Worm (Caenorhabditis elegans) whole organism, young adult: ENCODE data around the gene T26A5.2.

Experiments used
- B0035.1 ChIP-seq: sonication (generic microtip); optimal IDR thresholded peaks from 2 replicates; lab custom pipeline; 2016; ENCODE audit warnings: missing genetic modification characterization, mild to moderate bottlenecking, missing compliant biosample characterization, missing genotype, missing genetic modification reagents
- B0336.3 ChIP-seq: fragments of 200-800 bp; sonication (Bioruptor generic); IDR thresholded peaks from 2 replicates; pipeline ENCODE4 v1.3.6; 2022; ENCODE audit warnings: missing genetic modification characterization, missing compliant biosample characterization
- C17E4.6 ChIP-seq: fragments of 200-800 bp; sonication (Bioruptor generic); IDR thresholded peaks from 2 replicates; pipeline ENCODE4 v1.3.6; 2022; ENCODE audit warnings: missing genetic modification reagents, missing genetic modification characterization, missing compliant biosample characterization
- F37B4.10 ChIP-seq: fragments of 200-800 bp; sonication (Bioruptor generic); IDR thresholded peaks from 2 replicates; pipeline ENCODE4 v1.3.6; 2022; ENCODE audit warnings: missing genetic modification characterization, missing compliant biosample characterization
- F39B2.1 ChIP-seq: fragments of 200-800 bp; sonication (Bioruptor generic); IDR thresholded peaks from 2 replicates; pipeline ENCODE4 v1.3.6; 2022; ENCODE audit warnings: missing genetic modification reagents, missing genetic modification characterization, missing compliant biosample characterization
- K12H6.12 ChIP-seq: fragments of 200-800 bp; sonication (Bioruptor generic); optimal IDR thresholded peaks from 2 replicates; lab custom pipeline; 2018; ENCODE audit warnings: mild to moderate bottlenecking, missing genetic modification characterization, missing compliant biosample characterization
- Y53G8AR.9 ChIP-seq: fragments of 200-800 bp; sonication (Bioruptor generic); conservative IDR thresholded peaks from 2 replicates; pipeline ENCODE4 v1.3.6; 2022; ENCODE audit warnings: missing genetic modification reagents, missing genetic modification characterization, missing compliant biosample characterization
- Y67H2A.10 ChIP-seq: fragments of 200-800 bp; sonication (Bioruptor generic); conservative IDR thresholded peaks from 2 replicates; pipeline ENCODE4 v1.3.6; 2022; ENCODE audit warnings: missing genetic modification reagents, missing genetic modification characterization, missing compliant biosample characterization
- ama-1 ChIP-seq, 3 experiments: fragments of 150-350 bp in 1 of 3; sonication (generic microtip) in 2 of 3; optimal IDR thresholded peaks; 2 replicates each; lab custom pipeline; 2014 to 2018; ENCODE audit warnings: missing biosample characterization in 2 of 3, missing genetic modification characterization in 2 of 3, missing genetic modification reagents in 2 of 3
- aptf-2 ChIP-seq: fragments of 200-800 bp; sonication (Bioruptor generic); conservative IDR thresholded peaks from 2 replicates; pipeline ENCODE4 v1.3.6; 2022; ENCODE audit warnings: missing genetic modification reagents, missing genetic modification characterization, missing compliant biosample characterization
- ceh-27 ChIP-seq: fragments of 200-800 bp; sonication (Bioruptor generic); optimal IDR thresholded peaks from 2 replicates; lab custom pipeline; 2018; ENCODE audit warnings: mild to moderate bottlenecking, missing genetic modification characterization, moderate library complexity, missing compliant biosample characterization
- ceh-40 ChIP-seq: fragments of 200-800 bp; sonication (Bioruptor generic); IDR thresholded peaks from 2 replicates; pipeline ENCODE4 v1.3.6; 2022; ENCODE audit warnings: missing genetic modification characterization, missing compliant biosample characterization
- dpff-1 ChIP-seq: sonication (generic microtip); optimal IDR thresholded peaks from 2 replicates; lab custom pipeline; 2017; ENCODE audit warnings: mild to moderate bottlenecking, missing genetic modification characterization, missing compliant biosample characterization
- ekl-4 ChIP-seq: fragments of 200-800 bp; sonication (Bioruptor generic); IDR thresholded peaks from 2 replicates; pipeline ENCODE4 v1.3.6; 2022; ENCODE audit warnings: missing genetic modification reagents, missing genetic modification characterization, missing compliant biosample characterization
- ets-4 ChIP-seq: fragments of 200-800 bp; sonication (Bioruptor generic); optimal IDR thresholded peaks from 2 replicates; lab custom pipeline; 2018; ENCODE audit warnings: mild to moderate bottlenecking, missing genetic modification characterization, missing compliant biosample characterization
- gei-17 ChIP-seq: fragments of 200-800 bp; sonication (Bioruptor generic); optimal IDR thresholded peaks from 2 replicates; lab custom pipeline; 2018; ENCODE audit warnings: mild to moderate bottlenecking, missing genetic modification characterization, missing compliant biosample characterization
- hmg-20 ChIP-seq: fragments of 200-800 bp; sonication (Bioruptor generic); IDR thresholded peaks from 2 replicates; pipeline ENCODE4 v1.3.6; 2022; ENCODE audit warnings: missing genetic modification reagents, missing genetic modification characterization, missing compliant biosample characterization
- hrde-1 ChIP-seq: sonication (generic microtip); optimal IDR thresholded peaks from 2 replicates; lab custom pipeline; 2016; ENCODE audit warnings: missing genetic modification characterization, mild to moderate bottlenecking, missing compliant biosample characterization, moderate library complexity, missing genotype, missing genetic modification reagents, borderline replicate concordance
- hsf-1 ChIP-seq: fragments of 200-800 bp; sonication (Bioruptor generic); IDR thresholded peaks from 2 replicates; pipeline ENCODE4 v1.3.6; 2022; ENCODE audit warnings: missing genetic modification reagents, missing genetic modification characterization, missing compliant biosample characterization
- lag-1 ChIP-seq: fragments of 200-800 bp; sonication (Bioruptor generic); IDR thresholded peaks from 2 replicates; pipeline ENCODE4 v1.3.6; 2022; ENCODE audit warnings: missing genetic modification reagents, missing genetic modification characterization, missing compliant biosample characterization
- lin-26 ChIP-seq: fragments of 200-800 bp; sonication (Bioruptor generic); IDR thresholded peaks from 2 replicates; pipeline ENCODE4 v1.3.6; 2022; ENCODE audit warnings: missing genetic modification reagents, missing genetic modification characterization, missing compliant biosample characterization
- lin-35 ChIP-seq, 3 experiments: fragments of 150-350 bp in 2 of 3; sonication (generic microtip) in 1 of 3; optimal IDR thresholded peaks; 2 replicates each; lab custom pipeline; 2014 to 2018; ENCODE audit warnings: missing biosample characterization in 3 of 3, missing genetic modification characterization in 3 of 3, missing genetic modification reagents in 3 of 3
- lin-40 ChIP-seq: sonication (generic microtip); optimal IDR thresholded peaks from 2 replicates; lab custom pipeline; 2016; ENCODE audit warnings: missing genetic modification characterization, mild to moderate bottlenecking, missing compliant biosample characterization, missing genotype, missing genetic modification reagents
- lir-1 ChIP-seq: fragments of 200-800 bp; sonication (Bioruptor generic); conservative IDR thresholded peaks from 2 replicates; pipeline ENCODE4 v1.3.6; 2022; ENCODE audit warnings: missing genetic modification reagents, missing genetic modification characterization, missing compliant biosample characterization
- madf-3 ChIP-seq: fragments of 200-800 bp; sonication (Bioruptor generic); IDR thresholded peaks from 2 replicates; pipeline ENCODE4 v1.3.6; 2022; ENCODE audit warnings: missing genetic modification reagents, missing genetic modification characterization, missing compliant biosample characterization
- madf-8 ChIP-seq: fragments of 200-800 bp; sonication (Bioruptor generic); conservative IDR thresholded peaks from 2 replicates; pipeline ENCODE4 v1.3.6; 2022; ENCODE audit warnings: missing genetic modification reagents, missing genetic modification characterization, missing compliant biosample characterization
- mcd-1 ChIP-seq: fragments of 200-800 bp; sonication (Bioruptor generic); IDR thresholded peaks from 2 replicates; pipeline ENCODE4 v1.3.6; 2022; ENCODE audit warnings: missing genetic modification reagents, missing genetic modification characterization, missing compliant biosample characterization
- mel-28 ChIP-seq: sonication (generic microtip); optimal IDR thresholded peaks from 2 replicates; lab custom pipeline; 2016; ENCODE audit warnings: borderline replicate concordance, mild to moderate bottlenecking, missing genetic modification characterization, missing compliant biosample characterization
- mxl-1 ChIP-seq: sonication (generic microtip); optimal IDR thresholded peaks from 2 replicates; lab custom pipeline; 2016; ENCODE audit warnings: missing genetic modification characterization, missing compliant biosample characterization
- nfyb-1 ChIP-seq: fragments of 200-800 bp; sonication (Bioruptor generic); IDR thresholded peaks from 2 replicates; pipeline ENCODE4 v1.3.6; 2022; ENCODE audit warnings: missing genetic modification reagents, missing genetic modification characterization, missing compliant biosample characterization
- nhr-120 ChIP-seq: fragments of 200-800 bp; sonication (Bioruptor generic); IDR thresholded peaks from 2 replicates; pipeline ENCODE4 v1.3.6; 2022; ENCODE audit warnings: missing genetic modification characterization, missing compliant biosample characterization
- nhr-80 ChIP-seq: sonication (generic microtip); optimal IDR thresholded peaks from 2 replicates; lab custom pipeline; 2016; ENCODE audit warnings: missing genetic modification characterization, missing compliant biosample characterization
- nhr-90 ChIP-seq: sonication (generic microtip); optimal IDR thresholded peaks from 2 replicates; lab custom pipeline; 2016; ENCODE audit warnings: missing genotype, mild to moderate bottlenecking, missing genetic modification characterization, missing compliant biosample characterization
- pbrm-1 ChIP-seq: fragments of 200-800 bp; sonication (Bioruptor generic); IDR thresholded peaks from 2 replicates; pipeline ENCODE4 v1.3.6; 2022; ENCODE audit warnings: missing genetic modification reagents, missing genetic modification characterization, missing compliant biosample characterization
- sea-2 ChIP-seq: fragments of 200-800 bp; sonication (Bioruptor generic); IDR thresholded peaks from 2 replicates; pipeline ENCODE4 v1.3.6; 2022; ENCODE audit warnings: missing genetic modification characterization, missing compliant biosample characterization
- snpc-1.3 ChIP-seq: sonication (generic microtip); optimal IDR thresholded peaks from 2 replicates; lab custom pipeline; 2017; ENCODE audit warnings: missing genetic modification characterization, mild to moderate bottlenecking, missing compliant biosample characterization, antibody characterized with exemption, moderate library complexity, missing genotype, missing genetic modification reagents; ENCODE audit not compliant: insufficient read depth
- somi-1 ChIP-seq: fragments of 200-800 bp; sonication (Bioruptor generic); optimal IDR thresholded peaks from 2 replicates; lab custom pipeline; 2018; ENCODE audit warnings: mild to moderate bottlenecking, missing genetic modification characterization, missing compliant biosample characterization
- unc-130 ChIP-seq: sonication (generic microtip); optimal IDR thresholded peaks from 2 replicates; lab custom pipeline; 2016; ENCODE audit warnings: missing genetic modification reagents, missing genetic modification characterization, missing compliant biosample characterization
- zfh-2 ChIP-seq: fragments of 200-800 bp; sonication (Bioruptor generic); conservative IDR thresholded peaks from 2 replicates; pipeline ENCODE4 v1.3.6; 2022; ENCODE audit warnings: missing genetic modification reagents, missing genetic modification characterization, missing compliant biosample characterization
- ztf-26 ChIP-seq: sonication (generic microtip); optimal IDR thresholded peaks from 2 replicates; lab custom pipeline; 2017; ENCODE audit warnings: missing genetic modification characterization, missing compliant biosample characterization

The T26A5.2 gene

DNA sequence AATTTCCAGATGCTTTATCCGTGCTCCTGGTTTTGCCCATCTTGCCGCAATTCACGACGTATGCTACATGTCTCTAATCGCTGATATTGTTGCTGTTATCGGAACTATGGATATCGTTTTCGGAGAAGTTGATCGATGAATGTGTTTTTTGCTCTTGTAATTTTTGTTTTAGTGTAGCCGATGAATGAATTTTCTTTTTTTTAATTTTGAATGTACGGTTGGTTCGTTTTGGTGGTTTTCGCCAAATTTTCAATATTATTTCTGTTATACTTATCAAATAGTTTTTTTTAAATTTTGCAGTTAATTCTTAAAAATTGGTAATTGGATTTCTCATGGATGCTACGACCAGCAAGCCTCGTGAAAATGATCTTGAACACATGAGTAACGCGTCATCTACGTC is at the start of gene T26A5.2:
Gene T26A5.2 (plus strand): TSS at position 301 of the 400 bp plus-strand sequence.
- TF ChIP-seq snpc-1.3 (tag; lab: Kevin White, UChicago), result no peak
- TF ChIP-seq mel-28 (tag; lab: Kevin White, UChicago), result no peak
- TF ChIP-seq B0336.3, result no peak
- no peak for TF ChIP-seq ekl-4 (GFP tag; lab: Robert Waterston, UW)
- no peak for TF ChIP-seq F39B2.1
- TF ChIP-seq lir-1 (GFP tag; lab: Robert Waterston, UW), result no peak
- no peak for TF ChIP-seq lag-1

DNA sequence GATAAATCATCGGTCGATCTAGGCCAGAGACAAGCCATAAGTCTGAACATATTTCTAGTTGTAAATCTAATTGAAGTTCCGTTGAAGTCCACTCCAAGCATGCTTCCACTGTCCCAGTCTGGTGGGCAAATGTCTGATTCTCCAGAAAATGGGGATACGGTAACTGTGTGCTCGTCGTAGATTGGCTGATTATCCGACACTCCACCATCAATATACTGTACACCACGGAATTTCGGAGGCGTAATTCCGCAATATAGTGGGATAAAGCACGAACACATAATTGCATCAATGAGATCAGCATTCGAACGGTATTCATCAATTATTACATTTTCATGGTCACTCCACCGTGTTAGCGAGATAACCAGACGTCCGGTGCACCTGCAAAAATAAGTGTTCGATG is 48.9 kb upstream of the T26A5.2 start:
- no peak for TF ChIP-seq mcd-1 (GFP tag; lab: Robert Waterston, UW)
- TF ChIP-seq madf-3, result 0 out of 2 replicates have a peak, but pooled peaks have one; percentile 18
- TF ChIP-seq zfh-2 (GFP tag; lab: Robert Waterston, UW), result no peak
- TF ChIP-seq ceh-40 (GFP tag; lab: Robert Waterston, UW), result no peak
- TF ChIP-seq hsf-1 (GFP tag; lab: Robert Waterston, UW), result 0 out of 2 replicates have a peak, but pooled peaks have one; percentile 35
- 0 out of 2 replicates have a peak, but pooled peaks have one; percentile 6 for TF ChIP-seq nfyb-1 (GFP tag; lab: Robert Waterston, UW)
- TF ChIP-seq ztf-26 (tag; lab: Kevin White, UChicago), result peak; percentile 41

DNA sequence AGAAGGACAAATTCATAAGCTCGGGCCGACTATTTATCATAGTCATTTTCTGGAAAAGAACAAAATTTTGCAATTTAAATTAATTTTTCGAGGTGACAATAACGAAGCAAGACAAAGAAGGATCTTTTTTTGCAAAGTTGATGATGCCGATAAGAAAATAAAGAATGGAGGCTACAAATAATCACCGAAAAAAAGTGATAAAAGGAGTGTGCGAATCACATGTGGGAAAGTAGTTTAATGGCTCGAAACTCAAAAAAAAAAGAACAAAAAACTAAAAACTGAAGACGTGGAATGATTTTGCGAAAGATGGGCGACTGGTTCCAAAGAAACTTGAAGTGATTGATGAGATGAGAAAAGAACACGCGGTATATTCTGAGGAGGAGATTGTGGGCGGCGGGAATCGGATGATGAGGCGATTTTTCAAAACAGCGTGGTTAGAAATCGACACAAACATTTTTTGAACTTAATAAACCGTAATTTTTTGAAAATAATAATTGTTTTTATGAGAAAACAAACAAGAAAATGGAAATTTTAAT is 47.6 kb upstream of the T26A5.2 start, which contains the start of gene atgl-1:
Gene atgl-1 (minus strand): TSS at position 51 of the 536 bp plus-strand sequence.
- TF ChIP-seq sea-2 (GFP tag; lab: Robert Waterston, UW), result no peak
- no peak for TF ChIP-seq dpff-1 (tag; lab: Kevin White, UChicago)
- TF ChIP-seq nhr-80 (tag; lab: Kevin White, UChicago), result peak; percentile 12
- TF ChIP-seq lin-26 (GFP tag; lab: Robert Waterston, UW), result 0 out of 2 replicates have a peak, but pooled peaks have one; percentile 23
- TF ChIP-seq hmg-20 (GFP tag; lab: Robert Waterston, UW), result no peak

DNA sequence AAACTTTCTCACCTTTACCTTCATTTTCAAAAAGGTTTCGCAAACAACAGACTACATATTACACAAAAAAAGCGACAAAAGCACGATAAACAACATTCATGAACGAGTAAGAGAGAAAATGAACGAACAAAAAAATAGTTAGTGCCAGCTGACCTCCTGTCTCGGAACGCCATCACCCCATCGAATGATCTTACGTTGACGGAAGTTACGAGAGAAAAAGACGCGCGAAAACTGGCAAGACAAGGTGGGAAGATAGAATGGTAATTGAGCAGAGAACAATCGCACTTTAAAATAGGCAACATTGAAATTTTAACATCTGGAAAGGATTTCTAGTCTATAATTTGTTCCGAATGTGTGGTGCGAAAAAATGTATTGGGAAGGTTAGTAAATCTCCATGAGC is 46.9 kb upstream of the T26A5.2 start:
- peak; percentile 18 for TF ChIP-seq somi-1 (GFP tag; lab: Kevin White, UChicago)
- peak; percentile 2 for TF ChIP-seq ama-1 (optimal IDR thresholded peaks at IDR 0.05; lab: Kevin White, UChicago)
- TF ChIP-seq ama-1 (GFP tag; optimal IDR thresholded peaks at IDR 0.05; lab: Kevin White, UChicago), result no peak
- TF ChIP-seq lin-26 (GFP tag; lab: Robert Waterston, UW), result 0 out of 2 replicates have a peak, but pooled peaks have one; percentile 25
- no peak for TF ChIP-seq K12H6.12

DNA sequence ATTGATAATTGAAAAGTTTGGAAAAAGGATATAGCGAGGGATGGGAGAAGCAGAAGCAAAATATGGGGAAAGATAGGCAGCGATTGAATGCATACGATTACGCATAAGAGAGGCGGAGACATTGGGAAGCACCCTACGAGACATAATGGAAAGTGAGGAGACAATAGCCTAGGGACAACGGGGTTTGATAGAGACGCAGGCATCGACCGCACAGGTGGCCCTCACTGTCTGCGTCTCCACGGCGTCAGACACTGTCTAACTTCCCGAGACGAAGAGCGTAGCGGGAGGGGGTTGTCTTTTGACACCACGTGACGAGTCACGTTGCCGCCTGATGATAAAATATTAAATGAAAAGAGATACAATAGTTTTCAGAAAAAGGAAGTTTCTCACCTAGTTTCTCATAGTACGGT is 46.1 kb upstream of the T26A5.2 start:
- TF ChIP-seq mxl-1 (tag; lab: Kevin White, UChicago), result no peak
- no peak for TF ChIP-seq mel-28 (tag; lab: Kevin White, UChicago)
- no peak for TF ChIP-seq F37B4.10 (GFP tag; lab: Robert Waterston, UW)
- peak; percentile 80 for TF ChIP-seq pbrm-1 (GFP tag; lab: Robert Waterston, UW)
- no peak for TF ChIP-seq hsf-1 (GFP tag; lab: Robert Waterston, UW)
- peak in 1 of 3 experiments; percentile 23 for TF ChIP-seq lin-35 (GFP tag; optimal IDR thresholded peaks at IDR 0.05; lab: Kevin White, UChicago)
- no peak for TF ChIP-seq ama-1 (optimal IDR thresholded peaks at IDR 0.05; lab: Kevin White, UChicago)
- no peak for TF ChIP-seq ama-1 (GFP tag; optimal IDR thresholded peaks at IDR 0.05; lab: Kevin White, UChicago)
- no peak for TF ChIP-seq B0035.1
- peak; percentile 74 for TF ChIP-seq ets-4
- no peak for TF ChIP-seq ceh-40 (GFP tag; lab: Robert Waterston, UW)
- peak; percentile 56 for TF ChIP-seq ceh-27 (GFP tag; lab: Kevin White, UChicago)
- TF ChIP-seq unc-130, result no peak
- no peak for TF ChIP-seq aptf-2 (GFP tag; lab: Robert Waterston, UW)
- no peak for TF ChIP-seq madf-8 (GFP tag; lab: Robert Waterston, UW)
- no peak for TF ChIP-seq Y53G8AR.9 (GFP tag; lab: Robert Waterston, UW)
- no peak for TF ChIP-seq nhr-90 (tag; lab: Kevin White, UChicago)
- peak; percentile 90 for TF ChIP-seq lin-40 (tag; lab: Kevin White, UChicago)
- peak; percentile 88 for TF ChIP-seq B0336.3
- TF ChIP-seq lin-26 (GFP tag; lab: Robert Waterston, UW), result peak; percentile 66
- no peak for TF ChIP-seq Y67H2A.10 (GFP tag; lab: Robert Waterston, UW)
- TF ChIP-seq hrde-1 (tag; lab: Kevin White, UChicago), result no peak
- peak; percentile 76 for TF ChIP-seq gei-17
- no peak for TF ChIP-seq nhr-120
- TF ChIP-seq C17E4.6 (GFP tag; lab: Robert Waterston, UW), result no peak
